Worm (Caenorhabditis elegans): ENCODE results near the gene ttr-10.

Gene ttr-10

DNA sequence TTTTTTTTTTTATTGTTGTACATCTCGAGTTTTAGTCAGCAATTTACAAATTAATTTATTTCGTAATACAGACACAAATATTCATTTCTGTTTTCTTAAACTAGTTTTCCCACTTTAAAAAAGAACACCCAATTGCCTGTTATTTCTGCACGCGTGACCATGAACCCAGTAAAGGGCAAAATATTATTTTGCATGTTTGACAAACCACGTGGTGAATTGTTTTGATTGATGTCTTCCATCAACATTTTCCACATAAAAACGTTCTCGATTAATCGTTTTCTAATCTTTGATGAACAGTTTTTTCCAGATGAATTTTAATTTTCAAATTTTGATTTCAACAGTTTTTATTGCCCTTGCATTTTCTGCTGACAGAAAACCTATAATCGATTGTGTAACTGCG is 28.0 kb downstream of the ttr-10 start, which contains the start of gene C54F6.18:
C54F6.18 (plus strand) TSS at position 301 of the 400 bp plus-strand sequence.
- TF ChIP-seq ZK337.2 (GFP tag; IDR thresholded peaks at IDR 0.05) (no peak), dve-1 (tag; optimal IDR thresholded peaks at IDR 0.05; ENCODE audit: insufficient read depth) (no peak), lin-15B (tag; optimal IDR thresholded peaks at IDR 0.05) (no peak), ceh-32 (tag; optimal IDR thresholded peaks at IDR 0.05; ENCODE audit: poor library complexity) (no peak), daf-12 (tag; optimal IDR thresholded peaks at IDR 0.05) (no peak), F26F4.8 (GFP tag; conservative IDR thresholded peaks at IDR 0.05) (no peak), lin-39 (tag; optimal IDR thresholded peaks at IDR 0.05) (no peak)

- TF ChIP-seq T26A8.4 (GFP tag; IDR thresholded peaks at IDR 0.05) (no peak), ZK337.2 (GFP tag; IDR thresholded peaks at IDR 0.05) (no peak), hlh-11 (tag; optimal IDR thresholded peaks at IDR 0.05) (no peak), hif-1 (tag; optimal IDR thresholded peaks at IDR 0.05) (no peak), Y5F2A.4 (GFP tag; optimal IDR thresholded peaks at IDR 0.05) (no peak), lin-29 (GFP tag; IDR thresholded peaks at IDR 0.05) (no peak), hlh-30 (tag; optimal IDR thresholded peaks at IDR 0.05; ENCODE audit: insufficient read depth) (no peak), ceh-32 (tag; optimal IDR thresholded peaks at IDR 0.05; ENCODE audit: poor library complexity) (no peak), pha-4 (GFP tag; IDR thresholded peaks at IDR 0.05) (no peak), pha-4 (tag; optimal IDR thresholded peaks at IDR 0.05) (no peak), zip-11 (GFP tag; IDR thresholded peaks at IDR 0.05) (no peak), nhr-111 (GFP tag; optimal IDR thresholded peaks at IDR 0.05) (no peak), sdz-12 (GFP tag; optimal IDR thresholded peaks at IDR 0.05) (no peak)
Measured at ce11 chrV:7524447-7524846, 29.3 kb downstream of the ttr-10 start, which contains the start of gene C54F6.20. TSS of gene C54F6.20 (plus strand) at chrV:7524747.

- TF ChIP-seq unc-62 (GFP tag; optimal IDR thresholded peaks at IDR 0.05 in 1 of 2), result no peak
- TF ChIP-seq unc-62 (tag; optimal IDR thresholded peaks at IDR 0.05), result no peak
- TF ChIP-seq jun-1 (tag; optimal IDR thresholded peaks at IDR 0.05), result no peak
- TF ChIP-seq mdl-1 (tag; optimal IDR thresholded peaks at IDR 0.05), result no peak
- TF ChIP-seq nhr-10 (tag; optimal IDR thresholded peaks at IDR 0.05), result no peak
- TF ChIP-seq dmd-6 (GFP tag; IDR thresholded peaks at IDR 0.05), result no peak
- TF ChIP-seq ces-1 (GFP tag; optimal IDR thresholded peaks at IDR 0.05), result no peak
- no peak for TF ChIP-seq hlh-30 (tag; optimal IDR thresholded peaks at IDR 0.05; ENCODE audit: insufficient read depth)
- no peak for TF ChIP-seq fkh-10 (GFP tag; optimal IDR thresholded peaks at IDR 0.05)
- TF ChIP-seq mdt-29 (GFP tag; IDR thresholded peaks at IDR 0.05), result no peak
- no peak for TF ChIP-seq T26A8.4 (GFP tag; IDR thresholded peaks at IDR 0.05)
- no peak for TF ChIP-seq rbr-2 (tag; optimal IDR thresholded peaks at IDR 0.05)
- no peak for TF ChIP-seq ama-1 (optimal IDR thresholded peaks at IDR 0.05)
- no peak for TF ChIP-seq nhr-102 (tag; optimal IDR thresholded peaks at IDR 0.05)
Measured at ce11 chrV:7523392-7523791, 30.3 kb downstream of the ttr-10 start, which contains the start of gene C54F6.6. TSS of gene C54F6.6 (plus strand) at chrV:7523692.

ce11 chrV:7522279-7522678 is 31.4 kb downstream of the ttr-10 start, which contains the start of gene C54F6.15:
TSS of gene C54F6.15 (minus strand) at chrV:7522379.
- TF ChIP-seq zip-11 (GFP tag; IDR thresholded peaks at IDR 0.05), result no peak

ce11 chrV:7521304-7521703 is 32.4 kb downstream of the ttr-10 start:
- TF ChIP-seq mep-1 (tag; optimal IDR thresholded peaks at IDR 0.05) (no peak), D1046.2 (GFP tag; IDR thresholded peaks at IDR 0.05) (no peak), daf-16 (GFP tag; optimal IDR thresholded peaks at IDR 0.05) (no peak), daf-16 (tag; optimal IDR thresholded peaks at IDR 0.05) (peak; percentile 94), F44E2.7 (GFP tag; IDR thresholded peaks at IDR 0.05) (no peak), ceh-62 (tag; optimal IDR thresholded peaks at IDR 0.05) (no peak), dpl-1 (GFP tag; optimal IDR thresholded peaks at IDR 0.05) (no peak), ceh-28 (tag; optimal IDR thresholded peaks at IDR 0.05) (no peak), ZK337.2 (GFP tag; IDR thresholded peaks at IDR 0.05) (no peak), nhr-76 (tag; optimal IDR thresholded peaks at IDR 0.05) (no peak), nhr-48 (tag; optimal IDR thresholded peaks at IDR 0.05) (peak; percentile 19), F26F4.8 (GFP tag; conservative IDR thresholded peaks at IDR 0.05) (no peak), jun-1 (tag; optimal IDR thresholded peaks at IDR 0.05) (no peak), nhr-28 (tag; optimal IDR thresholded peaks at IDR 0.05) (peak; percentile 41), nhr-77 (tag; optimal IDR thresholded peaks at IDR 0.05) (peak; percentile 22), T26A8.4 (GFP tag; IDR thresholded peaks at IDR 0.05) (no peak), ama-1 (optimal IDR thresholded peaks at IDR 0.05) (no peak), pqm-1 (tag; optimal IDR thresholded peaks at IDR 0.05) (peak; percentile 58), dmd-8 (GFP tag; IDR thresholded peaks at IDR 0.05) (no peak)

All from whole organism, L4 larva.